Worm (Caenorhabditis elegans): ENCODE data around the gene T23B12.6.
A peak's percentile ranks its signal among the peaks of the same experiment; 100 is the strongest.

The T23B12.6 gene

ce11 chrV:8431295-8431694, 28.9 kb downstream of the T23B12.6 start (continued):
- TF ChIP-seq lin-38 (GFP tag; IDR thresholded peaks at IDR 0.05) = peak; percentile 65
- TF ChIP-seq dmd-9 (GFP tag; IDR thresholded peaks at IDR 0.05) = 0 out of 2 replicates have a peak, but pooled peaks have one; percentile 39
- TF ChIP-seq ceh-20 (GFP tag; IDR thresholded peaks at IDR 0.05) = 0 out of 2 replicates have a peak, but pooled peaks have one; percentile 58
- peak; percentile 14 for TF ChIP-seq mes-2 (tag; optimal IDR thresholded peaks at IDR 0.05; ENCODE audit: poor library complexity, severe bottlenecking)
- peak; percentile 77 for TF ChIP-seq lim-7 (GFP tag; IDR thresholded peaks at IDR 0.05)
- 0 out of 2 replicates have a peak, but pooled peaks have one; percentile 28 for TF ChIP-seq Y48G9A.11 (GFP tag; IDR thresholded peaks at IDR 0.05)
- 0 out of 2 replicates have a peak, but pooled peaks have one; percentile 33 for TF ChIP-seq ZK337.2 (GFP tag; IDR thresholded peaks at IDR 0.05)
- 0 out of 2 replicates have a peak, but pooled peaks have one; percentile 14 for TF ChIP-seq dmd-6 (GFP tag; IDR thresholded peaks at IDR 0.05)
- TF ChIP-seq lin-1 (GFP tag; IDR thresholded peaks at IDR 0.05) = peak; percentile 63; the same call in 1 of the 2 replicates
- peak; percentile 78 for TF ChIP-seq arid-1 (GFP tag; conservative IDR thresholded peaks at IDR 0.05)

ce11 chrV:8428585-8429414, 31.4 kb downstream of the T23B12.6 start:
- TF ChIP-seq unc-62 (GFP tag; optimal IDR thresholded peaks at IDR 0.05 in 1 of 2) (peak in 1 of 2 experiments; percentile 96), unc-62 (tag; optimal IDR thresholded peaks at IDR 0.05) (no peak), hlh-30 (tag; optimal IDR thresholded peaks at IDR 0.05; ENCODE audit: insufficient read depth) (peak; percentile 38), hmg-1.1 (GFP tag; IDR thresholded peaks at IDR 0.05) (0 out of 2 replicates have a peak, but pooled peaks have one; percentile 22), fos-1 (tag; optimal IDR thresholded peaks at IDR 0.05) (no peak), lsy-2 (tag; optimal IDR thresholded peaks at IDR 0.05) (peak in 1 of 2 experiments; percentile 44)

- TF ChIP-seq nhr-76 (tag; optimal IDR thresholded peaks at IDR 0.05) (no peak), ama-1 (optimal IDR thresholded peaks at IDR 0.05) (no peak), ztf-7 (tag; optimal IDR thresholded peaks at IDR 0.05) (no peak), cey-2 (tag; optimal IDR thresholded peaks at IDR 0.05; ENCODE audit: borderline replicate concordance, insufficient read depth) (peak; percentile 29), F37D6.2 (tag; optimal IDR thresholded peaks at IDR 0.05) (no peak), tra-1 (GFP tag; IDR thresholded peaks at IDR 0.05) (0 out of 2 replicates have a peak, but pooled peaks have one; percentile 8), unc-62 (GFP tag; optimal IDR thresholded peaks at IDR 0.05 in 1 of 2) (peak in 1 of 2 experiments; percentile 75), unc-62 (tag; optimal IDR thresholded peaks at IDR 0.05) (no peak), ctbp-1 (GFP tag; IDR thresholded peaks at IDR 0.05) (no peak), lin-29 (GFP tag; IDR thresholded peaks at IDR 0.05) (no peak), aly-2 (tag; optimal IDR thresholded peaks at IDR 0.05) (no peak), ceh-28 (tag; optimal IDR thresholded peaks at IDR 0.05) (no peak), nhr-10 (tag; optimal IDR thresholded peaks at IDR 0.05) (no peak), dve-1 (tag; optimal IDR thresholded peaks at IDR 0.05; ENCODE audit: insufficient read depth) (no peak), hlh-30 (tag; optimal IDR thresholded peaks at IDR 0.05; ENCODE audit: insufficient read depth) (peak; percentile 67), daf-16 (GFP tag; optimal IDR thresholded peaks at IDR 0.05) (no peak), daf-16 (tag; optimal IDR thresholded peaks at IDR 0.05) (peak; percentile 4), dmd-6 (GFP tag; IDR thresholded peaks at IDR 0.05) (peak; percentile 79), mxl-3 (GFP tag; optimal IDR thresholded peaks at IDR 0.05) (no peak), nhr-77 (tag; optimal IDR thresholded peaks at IDR 0.05) (no peak), tag-97 (GFP tag; IDR thresholded peaks at IDR 0.05) (no peak), zag-1 (tag; optimal IDR thresholded peaks at IDR 0.05) (no peak), lin-13 (GFP tag; optimal IDR thresholded peaks at IDR 0.05) (no peak), nhr-41 (GFP tag; IDR thresholded peaks at IDR 0.05) (peak; percentile 40; the same call in 1 of the 2 replicates), ZK337.2 (GFP tag; IDR thresholded peaks at IDR 0.05) (no peak), php-3 (GFP tag; IDR thresholded peaks at IDR 0.05) (no peak), R02D3.7 (tag; optimal IDR thresholded peaks at IDR 0.05) (no peak), D1046.2 (GFP tag; IDR thresholded peaks at IDR 0.05) (no peak), madf-5 (GFP tag; IDR thresholded peaks at IDR 0.05) (no peak), hlh-11 (tag; optimal IDR thresholded peaks at IDR 0.05) (peak; percentile 41), sdz-12 (GFP tag; optimal IDR thresholded peaks at IDR 0.05) (no peak), T20F7.1 (GFP tag; optimal IDR thresholded peaks at IDR 0.05) (no peak), fkh-10 (GFP tag; optimal IDR thresholded peaks at IDR 0.05) (no peak)
Observed at ce11 chrV:8426741-8427457, 33.3 kb downstream of the T23B12.6 start.
